Fruit fly (Drosophila melanogaster): ENCODE data around the gene CG8833.
A peak's percentile ranks its signal among the peaks of the same experiment; 100 is the strongest.

CG8833 gene

DNA sequence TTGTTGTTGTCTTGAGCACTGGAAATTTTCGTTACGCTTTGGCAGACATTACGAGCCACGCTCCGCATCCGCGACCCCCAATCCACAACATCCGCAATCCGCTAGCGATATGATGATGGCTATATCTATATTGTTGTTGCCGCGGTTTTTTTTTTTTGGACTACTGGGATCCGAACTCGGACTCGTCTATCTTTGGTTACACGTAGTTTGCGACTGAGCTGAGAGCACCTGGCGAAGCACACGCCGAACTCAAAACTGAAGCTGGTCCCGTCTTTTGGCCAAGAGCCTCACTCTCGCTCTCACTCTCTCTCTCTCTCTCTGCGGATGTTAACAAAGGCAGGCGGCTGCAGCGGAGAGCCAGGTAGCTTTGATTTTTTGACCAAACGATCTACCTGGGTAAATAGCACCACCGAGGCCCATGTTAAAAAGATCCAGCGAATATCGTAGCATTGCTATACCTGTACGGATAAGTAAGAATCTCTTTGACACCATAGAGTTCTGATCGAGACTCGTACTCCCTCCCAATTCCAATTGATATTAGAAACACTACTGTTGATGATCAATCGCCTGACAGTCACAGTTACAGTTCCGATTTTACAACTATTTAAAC is 3.6 kb downstream of the CG8833 start, which contains the start of gene Rgl (continued):
- TF ChIP-seq zen (tag; optimal IDR thresholded peaks at IDR 0.05), result no peak
- no peak for TF ChIP-seq zfh1 (GFP tag; IDR thresholded peaks at IDR 0.05)
- no peak for TF ChIP-seq cad (GFP tag; optimal IDR thresholded peaks at IDR 0.05)
- TF ChIP-seq mirr (GFP tag; optimal IDR thresholded peaks at IDR 0.05), result no peak
- no peak for TF ChIP-seq CG5245 (GFP tag; optimal IDR thresholded peaks at IDR 0.05)
- TF ChIP-seq nerfin-1 (tag; optimal IDR thresholded peaks at IDR 0.05), result no peak
- TF ChIP-seq CG6791 (GFP tag; IDR thresholded peaks at IDR 0.05; ENCODE audit: partially characterized antibody), result no peak
- no peak for TF ChIP-seq lab (GFP tag; optimal IDR thresholded peaks at IDR 0.05)
- TF ChIP-seq Med (GFP tag), result peak; percentile 84
- TF ChIP-seq vvl (GFP tag; IDR thresholded peaks at IDR 0.05), result peak; percentile 60; the same call in 1 of the 2 replicates
- TF ChIP-seq HLH54F (GFP tag; optimal IDR thresholded peaks at IDR 0.05), result no peak
- no peak for TF ChIP-seq CG17568 (GFP tag; optimal IDR thresholded peaks at IDR 0.05)
- TF ChIP-seq abd-A (tag; optimal IDR thresholded peaks at IDR 0.05), result no peak
- TF ChIP-seq org-1 (GFP tag; optimal IDR thresholded peaks at IDR 0.05), result no peak
- no peak for TF ChIP-seq Ssrp (tag; optimal IDR thresholded peaks at IDR 0.05)
- no peak for TF ChIP-seq dmrt99B (tag; optimal IDR thresholded peaks at IDR 0.05)
- TF ChIP-seq caup (GFP tag; optimal IDR thresholded peaks at IDR 0.05; ENCODE audit: severe bottlenecking), result no peak
- TF ChIP-seq CG9876 (GFP tag; optimal IDR thresholded peaks at IDR 0.05), result no peak
- TF ChIP-seq chinmo (GFP tag; IDR thresholded peaks at IDR 0.05; ENCODE audit: partially characterized antibody), result peak; percentile 91; the same call in 3 of the 4 replicates
- no peak for TF ChIP-seq CG1233 (GFP tag; optimal IDR thresholded peaks at IDR 0.05)
- TF ChIP-seq mld (GFP tag; IDR thresholded peaks at IDR 0.05; ENCODE audit: partially characterized antibody), result no peak
- TF ChIP-seq CG10565 (GFP tag; optimal IDR thresholded peaks at IDR 0.05), result no peak
- no peak for TF ChIP-seq trh (GFP tag; optimal IDR thresholded peaks at IDR 0.05)
- no peak for TF ChIP-seq CG6654 (GFP tag; optimal IDR thresholded peaks at IDR 0.05)
- no peak for TF ChIP-seq ind (GFP tag; optimal IDR thresholded peaks at IDR 0.05)
- no peak for TF ChIP-seq cas (GFP tag; IDR thresholded peaks at IDR 0.05)
- TF ChIP-seq gsb-n (tag; optimal IDR thresholded peaks at IDR 0.05), result no peak
- no peak for TF ChIP-seq CG14667 (GFP tag; IDR thresholded peaks at IDR 0.05)
- TF ChIP-seq CG15696 (tag; optimal IDR thresholded peaks at IDR 0.05), result no peak
- TF ChIP-seq corto (GFP tag; optimal IDR thresholded peaks at IDR 0.05), result no peak
- TF ChIP-seq dimm (GFP tag; IDR thresholded peaks at IDR 0.05), result no peak
- no peak for TF ChIP-seq Bdp1 (GFP tag; optimal IDR thresholded peaks at IDR 0.05)
- no peak for TF ChIP-seq pzg (GFP tag; optimal IDR thresholded peaks at IDR 0.05)
- TF ChIP-seq CG8478 (optimal IDR thresholded peaks at IDR 0.05), result no peak
- TF ChIP-seq CHES-1-like (GFP tag; optimal IDR thresholded peaks at IDR 0.05), result no peak
- TF ChIP-seq dmrt11E (tag; optimal IDR thresholded peaks at IDR 0.05), result no peak
- TF ChIP-seq CG34224 (GFP tag; IDR thresholded peaks at IDR 0.05; ENCODE audit: partially characterized antibody), result peak; percentile 28; the same call in 1 of the 3 replicates
- no peak for TF ChIP-seq CG5180 (GFP tag; optimal IDR thresholded peaks at IDR 0.05)
- peak; percentile 87 to 93 for TF ChIP-seq Trl (optimal IDR thresholded peaks at IDR 0.05)
- TF ChIP-seq Trl (GFP tag; optimal IDR thresholded peaks at IDR 0.05), result no peak
- no peak for TF ChIP-seq CG13296 (GFP tag; optimal IDR thresholded peaks at IDR 0.05)
- TF ChIP-seq esg (GFP tag; conservative IDR thresholded peaks at IDR 0.05), result no peak
- TF ChIP-seq CG13624 (GFP tag; optimal IDR thresholded peaks at IDR 0.05), result no peak
- TF ChIP-seq CG6765 (GFP tag; optimal IDR thresholded peaks at IDR 0.05), result no peak
- no peak for TF ChIP-seq CG3065 (GFP tag; optimal IDR thresholded peaks at IDR 0.05)
- no peak for TF ChIP-seq gt (GFP tag; IDR thresholded peaks at IDR 0.05)
- peak; percentile 32; the same call in 1 of the 2 replicates for TF ChIP-seq Bgb (GFP tag; IDR thresholded peaks at IDR 0.05; ENCODE audit: partially characterized antibody)
- no peak for TF ChIP-seq CG1832 (GFP tag; optimal IDR thresholded peaks at IDR 0.05)
- no peak for TF ChIP-seq H2.0 (GFP tag; IDR thresholded peaks at IDR 0.05)
- no peak for TF ChIP-seq Dp (GFP tag; optimal IDR thresholded peaks at IDR 0.05)

Measured in whole organism, embryonic.